Worm (Caenorhabditis elegans): ENCODE data around the gene F46F5.13.

ce11 chrII:796916-797315 lies 6.2 kb upstream of the F46F5.13 start:
- TF ChIP-seq lin-13 (tag; optimal IDR thresholded peaks at IDR 0.05) (no peak), nhr-12 (tag; optimal IDR thresholded peaks at IDR 0.05) (no peak), unc-120 (tag; optimal IDR thresholded peaks at IDR 0.05; ENCODE audit: poor library complexity, severe bottlenecking) (no peak), ztf-11 (tag; optimal IDR thresholded peaks at IDR 0.05) (no peak), nhr-76 (tag; optimal IDR thresholded peaks at IDR 0.05) (no peak)

Data from whole organism, mixed stage, embryonic.